Fruit fly (Drosophila melanogaster): ENCODE data around the gene Vps15.

The Vps15 gene

dm6 chr3R:9215551-9215950 is 30.1 kb downstream of the Vps15 start (continued):
- TF ChIP-seq wek (GFP tag; optimal IDR thresholded peaks at IDR 0.05): no peak
- TF ChIP-seq CG9437 (GFP tag; optimal IDR thresholded peaks at IDR 0.05): no peak
- no peak for TF ChIP-seq Bteb2 (GFP tag; optimal IDR thresholded peaks at IDR 0.05)
- TF ChIP-seq CG17385 (GFP tag; optimal IDR thresholded peaks at IDR 0.05): peak; percentile 37
- TF ChIP-seq CG30431 (GFP tag; optimal IDR thresholded peaks at IDR 0.05): no peak
- TF ChIP-seq so (GFP tag; IDR thresholded peaks at IDR 0.05): no peak
- TF ChIP-seq dati (GFP tag; IDR thresholded peaks at IDR 0.05): no peak
- TF ChIP-seq CG1529 (GFP tag; optimal IDR thresholded peaks at IDR 0.05): peak; percentile 1
- no peak for TF ChIP-seq fd3F (GFP tag; optimal IDR thresholded peaks at IDR 0.05)
- no peak for TF ChIP-seq tup (GFP tag; optimal IDR thresholded peaks at IDR 0.05)
- TF ChIP-seq CG17359 (tag; optimal IDR thresholded peaks at IDR 0.05): no peak
- TF ChIP-seq CG8944 (GFP tag; optimal IDR thresholded peaks at IDR 0.05): no peak
- no peak for TF ChIP-seq ems (GFP tag; optimal IDR thresholded peaks at IDR 0.05)
- no peak for TF ChIP-seq insv (GFP tag; optimal IDR thresholded peaks at IDR 0.05)
- peak; percentile 27 for TF ChIP-seq cg (GFP tag; optimal IDR thresholded peaks at IDR 0.05)
- TF ChIP-seq Taf1 (GFP tag; IDR thresholded peaks at IDR 0.05): no peak
- peak; percentile 46 for TF ChIP-seq oc (tag; optimal IDR thresholded peaks at IDR 0.05)
- TF ChIP-seq dmrt99B (tag; optimal IDR thresholded peaks at IDR 0.05): no peak
- no peak for TF ChIP-seq CG10321 (GFP tag; IDR thresholded peaks at IDR 0.05)
- TF ChIP-seq CG2202 (tag; optimal IDR thresholded peaks at IDR 0.05): peak; percentile 33
- peak; percentile 66 for TF ChIP-seq crol (GFP tag; IDR thresholded peaks at IDR 0.05)
- TF ChIP-seq usp (GFP tag; optimal IDR thresholded peaks at IDR 0.05): no peak
- no peak for TF ChIP-seq wor (GFP tag; IDR thresholded peaks at IDR 0.05)
- TF ChIP-seq al (GFP tag; IDR thresholded peaks at IDR 0.05): no peak
- peak; percentile 31 for TF ChIP-seq CG6254 (GFP tag; optimal IDR thresholded peaks at IDR 0.05)
- TF ChIP-seq CG14667 (GFP tag; IDR thresholded peaks at IDR 0.05): no peak
- no peak for TF ChIP-seq CG13624 (GFP tag; optimal IDR thresholded peaks at IDR 0.05)
- TF ChIP-seq stwl (tag; optimal IDR thresholded peaks at IDR 0.05): no peak
- TF ChIP-seq NC2α (GFP tag; optimal IDR thresholded peaks at IDR 0.05): no peak
- no peak for TF ChIP-seq BtbVII (GFP tag; optimal IDR thresholded peaks at IDR 0.05)
- no peak for TF ChIP-seq seq (GFP tag; IDR thresholded peaks at IDR 0.05)
- no peak for TF ChIP-seq CG11093 (GFP tag; IDR thresholded peaks at IDR 0.05)
- no peak for TF ChIP-seq Hsf (GFP tag; optimal IDR thresholded peaks at IDR 0.05)
- no peak for TF ChIP-seq Xrp1 (GFP tag; IDR thresholded peaks at IDR 0.05)
- TF ChIP-seq Antp (GFP tag; optimal IDR thresholded peaks at IDR 0.05): no peak
- no peak for TF ChIP-seq pb (GFP tag; optimal IDR thresholded peaks at IDR 0.05)
- TF ChIP-seq CG10979 (tag; optimal IDR thresholded peaks at IDR 0.05): peak; percentile 2
- peak in 1 of 2 experiments; percentile 89 for TF ChIP-seq Hr78 (GFP tag; optimal IDR thresholded peaks at IDR 0.05)
- no peak for TF ChIP-seq Hmx (GFP tag; optimal IDR thresholded peaks at IDR 0.05)
- no peak for TF ChIP-seq z (GFP tag; IDR thresholded peaks at IDR 0.05)
- TF ChIP-seq ap (GFP tag; IDR thresholded peaks at IDR 0.05): no peak
- TF ChIP-seq sob (GFP tag; IDR thresholded peaks at IDR 0.05): no peak
- TF ChIP-seq H15 (GFP tag; IDR thresholded peaks at IDR 0.05): no peak
- no peak for TF ChIP-seq CG17568 (GFP tag; optimal IDR thresholded peaks at IDR 0.05)
- TF ChIP-seq sqz (GFP tag; optimal IDR thresholded peaks at IDR 0.05): peak; percentile 10
- no peak for TF ChIP-seq Hr51 (GFP tag; optimal IDR thresholded peaks at IDR 0.05)
- peak; percentile 0 for TF ChIP-seq twi (tag; optimal IDR thresholded peaks at IDR 0.05)
- TF ChIP-seq CG9817 (tag; optimal IDR thresholded peaks at IDR 0.05): no peak
- TF ChIP-seq CG16779 (GFP tag; IDR thresholded peaks at IDR 0.05): no peak
- no peak for TF ChIP-seq sc (optimal IDR thresholded peaks at IDR 0.05)
- TF ChIP-seq sc (GFP tag; optimal IDR thresholded peaks at IDR 0.05): no peak
- TF ChIP-seq vfl (GFP tag; optimal IDR thresholded peaks at IDR 0.05): no peak
- no peak for TF ChIP-seq Hand (GFP tag; optimal IDR thresholded peaks at IDR 0.05)

Measured in whole organism, embryonic.